Fruit fly (Drosophila melanogaster): ENCODE data around the gene CG1764.

- TF ChIP-seq Sp1 (GFP tag; optimal IDR thresholded peaks at IDR 0.05): no peak
- no peak for TF ChIP-seq usp (GFP tag; optimal IDR thresholded peaks at IDR 0.05)
- no peak for TF ChIP-seq dmrt93B (GFP tag; optimal IDR thresholded peaks at IDR 0.05)
- TF ChIP-seq fru (GFP tag; optimal IDR thresholded peaks at IDR 0.05): no peak
- TF ChIP-seq ey (GFP tag; optimal IDR thresholded peaks at IDR 0.05): no peak
- TF ChIP-seq sv (GFP tag; optimal IDR thresholded peaks at IDR 0.05): no peak
- no peak for TF ChIP-seq CG9705 (GFP tag; optimal IDR thresholded peaks at IDR 0.05)
- TF ChIP-seq Myc (optimal IDR thresholded peaks at IDR 0.05): no peak
- no peak for TF ChIP-seq Dfd (GFP tag; optimal IDR thresholded peaks at IDR 0.05)
- no peak for TF ChIP-seq lola (GFP tag; optimal IDR thresholded peaks at IDR 0.05)
- no peak for TF ChIP-seq Hr78 (GFP tag; optimal IDR thresholded peaks at IDR 0.05)
- no peak for TF ChIP-seq Abd-B (GFP tag; optimal IDR thresholded peaks at IDR 0.05)
- TF ChIP-seq psq (GFP tag; optimal IDR thresholded peaks at IDR 0.05): no peak
- no peak for TF ChIP-seq Mio (GFP tag; optimal IDR thresholded peaks at IDR 0.05)
Measured at dm6 chrX:13258048-13258756, 44.0 kb downstream of the CG1764 start, which contains the start of the genes mew and CG15742.

Data from whole organism, wandering third instar larva.